Worm (Caenorhabditis elegans) whole organism, young adult: ENCODE measurements around the gene rhr-2.

Experiments used
- F57A8.1 ChIP-seq: fragments of 200-800 bp; sonication (Bioruptor generic); optimal IDR thresholded peaks from 2 replicates; lab custom pipeline; 2018; ENCODE audit warnings: mild to moderate bottlenecking, missing genetic modification characterization, moderate library complexity, missing compliant biosample characterization
- T26A5.8 ChIP-seq: sonication (generic microtip); optimal IDR thresholded peaks from 2 replicates; lab custom pipeline; 2016; ENCODE audit warnings: missing genetic modification characterization, missing compliant biosample characterization
- ccch-3 ChIP-seq: fragments of 200-800 bp; sonication (Bioruptor generic); optimal IDR thresholded peaks from 2 replicates; lab custom pipeline; 2018; ENCODE audit warnings: mild to moderate bottlenecking, missing genetic modification characterization, missing compliant biosample characterization
- ceh-27 ChIP-seq: fragments of 200-800 bp; sonication (Bioruptor generic); optimal IDR thresholded peaks from 2 replicates; lab custom pipeline; 2018; ENCODE audit warnings: mild to moderate bottlenecking, missing genetic modification characterization, moderate library complexity, missing compliant biosample characterization
- let-526 ChIP-seq: fragments of 200-800 bp; sonication (Bioruptor generic); IDR thresholded peaks from 2 replicates; pipeline ENCODE4 v1.3.6; 2022; ENCODE audit warnings: missing genetic modification reagents, missing genetic modification characterization, missing compliant biosample characterization
- nfyb-1 ChIP-seq: fragments of 200-800 bp; sonication (Bioruptor generic); IDR thresholded peaks from 2 replicates; pipeline ENCODE4 v1.3.6; 2022; ENCODE audit warnings: missing genetic modification reagents, missing genetic modification characterization, missing compliant biosample characterization
- snpc-4 ChIP-seq, 5 experiments: fragments of 150-350 bp in 1 of 5; sonication (generic microtip) in 4 of 5; optimal IDR thresholded peaks; 2 replicates each; lab custom pipeline; 2014 to 2018; ENCODE audit warnings: missing genetic modification characterization in 5 of 5, missing biosample characterization in 3 of 5, antibody characterized with exemption in 2 of 5, mild to moderate bottlenecking in 2 of 5, missing compliant biosample characterization in 2 of 5, missing genotype in 2 of 5, moderate library complexity in 2 of 5, missing genetic modification reagents in 1 of 5
- unc-62 ChIP-seq: fragments of 150-350 bp; optimal IDR thresholded peaks from 2 replicates; lab custom pipeline; 2014; ENCODE audit warnings: missing biosample characterization, missing genetic modification reagents, missing genetic modification characterization
- zfh-2 ChIP-seq: fragments of 200-800 bp; sonication (Bioruptor generic); conservative IDR thresholded peaks from 2 replicates; pipeline ENCODE4 v1.3.6; 2022; ENCODE audit warnings: missing genetic modification reagents, missing genetic modification characterization, missing compliant biosample characterization
- ztf-25 ChIP-seq: fragments of 200-800 bp; sonication (Bioruptor generic); IDR thresholded peaks from 2 replicates; pipeline ENCODE4 v1.3.6; 2022; ENCODE audit warnings: missing genetic modification reagents, missing genetic modification characterization, missing compliant biosample characterization

DNA sequence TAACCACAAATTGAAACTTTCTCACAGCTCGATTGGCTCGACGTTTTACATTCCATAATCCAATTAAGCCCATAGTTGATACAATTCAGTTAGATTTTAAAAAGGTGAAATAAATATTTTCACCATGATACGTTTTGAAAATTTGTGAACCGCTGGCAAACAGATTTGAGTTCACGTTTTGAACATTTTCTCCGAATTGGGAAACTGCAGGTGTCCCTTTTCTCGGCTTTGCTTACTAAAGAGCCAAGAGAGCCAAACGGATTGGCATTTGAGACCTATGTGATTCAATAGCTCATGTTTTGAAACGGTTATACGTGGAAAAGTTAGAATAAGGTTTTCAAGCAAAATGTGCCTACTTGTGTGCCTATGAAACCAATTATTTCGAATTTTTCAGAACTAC is 6.9 kb upstream of the rhr-2 start, which contains the start of gene spe-42:
- TF ChIP-seq unc-62 (GFP tag; lab: Kevin White, UChicago) (no peak), snpc-4 (GFP tag; optimal IDR thresholded peaks at IDR 0.05; lab: Kevin White, UChicago) (no peak), snpc-4 (tag; optimal IDR thresholded peaks at IDR 0.05; lab: Kevin White, UChicago) (no peak), let-526 (GFP tag; lab: Robert Waterston, UW) (no peak), ztf-25 (GFP tag; lab: Robert Waterston, UW) (no peak), T26A5.8 (tag; lab: Kevin White, UChicago) (no peak), ccch-3 (GFP tag; lab: Kevin White, UChicago) (no peak), ceh-27 (no peak), nfyb-1 (GFP tag; lab: Robert Waterston, UW) (no peak), zfh-2 (GFP tag; lab: Robert Waterston, UW) (no peak), F57A8.1 (GFP tag; lab: Kevin White, UChicago) (no peak)
